Fruit fly (Drosophila melanogaster): ENCODE results near the gene Lip1.
A peak's percentile ranks its signal among the peaks of the same experiment; 100 is the strongest.

Gene Lip1

DNA sequence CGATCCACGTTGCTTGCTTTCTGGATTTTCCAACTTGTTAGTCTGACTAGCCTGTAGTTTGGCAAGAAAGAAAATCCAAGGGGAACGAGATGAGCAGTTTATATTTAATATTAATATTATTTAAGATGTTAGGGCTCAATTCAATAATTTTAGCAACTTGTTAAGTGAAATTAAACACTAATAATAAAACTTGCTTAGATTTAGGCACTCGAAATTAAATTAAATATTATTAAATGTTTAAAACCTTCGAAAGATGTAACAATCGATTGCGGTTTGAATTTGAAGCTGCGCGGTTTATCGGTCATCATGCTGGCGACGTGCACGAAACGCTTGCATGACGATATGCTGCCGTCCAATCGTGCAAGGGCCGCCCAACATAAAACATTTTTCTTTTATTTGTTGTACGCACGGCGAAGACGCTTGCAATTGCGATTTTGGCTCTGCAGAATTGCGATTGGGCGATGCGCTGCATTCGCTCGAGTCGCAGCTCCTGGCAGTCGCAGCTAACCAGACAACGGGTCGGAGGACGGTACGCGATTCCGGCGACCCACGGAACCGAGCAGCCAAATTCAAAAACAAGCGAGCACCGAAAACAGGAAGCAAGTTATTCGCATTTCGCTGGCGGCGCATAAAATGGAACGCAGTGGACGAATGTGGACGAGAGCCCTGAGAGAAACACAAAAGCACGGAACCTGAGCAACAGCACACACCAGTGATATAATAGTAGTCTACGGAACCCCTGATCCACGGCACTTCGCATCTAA lies 35.8 kb upstream of the Lip1 start, which contains the start of the genes Vha16-5 and CG12299 (continued):
- peak; percentile 69 for TF ChIP-seq BEAF-32 (GFP tag; optimal IDR thresholded peaks at IDR 0.05)
- TF ChIP-seq chn (GFP tag; optimal IDR thresholded peaks at IDR 0.05): peak; percentile 93
- no peak for TF ChIP-seq prd (optimal IDR thresholded peaks at IDR 0.05)
- TF ChIP-seq prd (GFP tag; IDR thresholded peaks at IDR 0.05): peak; percentile 95
- TF ChIP-seq CG33213 (GFP tag; optimal IDR thresholded peaks at IDR 0.05): peak; percentile 92
- peak; percentile 96 for TF ChIP-seq sens (GFP tag)
- no peak for TF ChIP-seq exex (tag; optimal IDR thresholded peaks at IDR 0.05)
- peak; percentile 92 for TF ChIP-seq lmd (GFP tag; IDR thresholded peaks at IDR 0.05)
- no peak for TF ChIP-seq sima (GFP tag; optimal IDR thresholded peaks at IDR 0.05)
- peak; percentile 63 for TF ChIP-seq hbn (GFP tag; IDR thresholded peaks at IDR 0.05; ENCODE audit: partially characterized antibody)
- peak; percentile 80 for TF ChIP-seq Ssrp (tag; optimal IDR thresholded peaks at IDR 0.05)
- no peak for TF ChIP-seq CG12769 (tag; optimal IDR thresholded peaks at IDR 0.05)
- peak; percentile 14 for TF ChIP-seq NC2α (GFP tag; optimal IDR thresholded peaks at IDR 0.05)
- TF ChIP-seq pnt (GFP tag; optimal IDR thresholded peaks at IDR 0.05): peak; percentile 79
- peak; percentile 39 for TF ChIP-seq CG8388 (GFP tag; optimal IDR thresholded peaks at IDR 0.05)
- peak; percentile 85 for TF ChIP-seq Bteb2 (GFP tag; optimal IDR thresholded peaks at IDR 0.05)
- no peak for TF ChIP-seq Sox100B (GFP tag; optimal IDR thresholded peaks at IDR 0.05)
- no peak for TF ChIP-seq pros (GFP tag; optimal IDR thresholded peaks at IDR 0.05)
- peak; percentile 72 for TF ChIP-seq bcd (GFP tag; optimal IDR thresholded peaks at IDR 0.05)
- peak; percentile 81 for TF ChIP-seq CG12155 (GFP tag; optimal IDR thresholded peaks at IDR 0.05)
- TF ChIP-seq CG9437 (GFP tag; optimal IDR thresholded peaks at IDR 0.05): peak; percentile 47
- TF ChIP-seq cad (GFP tag; optimal IDR thresholded peaks at IDR 0.05): no peak
- TF ChIP-seq CG32532 (GFP tag; IDR thresholded peaks at IDR 0.05): peak; percentile 91
- peak; percentile 20 for TF ChIP-seq CrebB (tag; optimal IDR thresholded peaks at IDR 0.05)
- TF ChIP-seq sob (GFP tag; IDR thresholded peaks at IDR 0.05): peak; percentile 96
- peak; percentile 85 for TF ChIP-seq nerfin-2 (GFP tag; IDR thresholded peaks at IDR 0.05; ENCODE audit: partially characterized antibody)
- peak; percentile 40; the same call in 1 of the 3 replicates for TF ChIP-seq CG11560 (tag; IDR thresholded peaks at IDR 0.05)
- no peak for TF ChIP-seq luna (GFP tag; optimal IDR thresholded peaks at IDR 0.05)
- TF ChIP-seq Oli (tag; optimal IDR thresholded peaks at IDR 0.05): peak; percentile 29
- peak; percentile 89 for TF ChIP-seq bbx (GFP tag; IDR thresholded peaks at IDR 0.05; ENCODE audit: partially characterized antibody)
- TF ChIP-seq Hsf (GFP tag; optimal IDR thresholded peaks at IDR 0.05): peak; percentile 92
- TF ChIP-seq CG17385 (GFP tag; optimal IDR thresholded peaks at IDR 0.05): peak; percentile 38
- TF ChIP-seq CG8281 (tag; optimal IDR thresholded peaks at IDR 0.05): no peak
- no peak for TF ChIP-seq tap (tag; optimal IDR thresholded peaks at IDR 0.05)
- TF ChIP-seq salm (tag; optimal IDR thresholded peaks at IDR 0.05): peak; percentile 24
- TF ChIP-seq ERR (GFP tag; optimal IDR thresholded peaks at IDR 0.05): no peak
- TF ChIP-seq CG3995 (GFP tag; optimal IDR thresholded peaks at IDR 0.05): peak; percentile 35
- TF ChIP-seq sens-2 (GFP tag; IDR thresholded peaks at IDR 0.05): peak; percentile 63; the same call in 1 of the 2 replicates
- TF ChIP-seq corto (GFP tag; optimal IDR thresholded peaks at IDR 0.05): no peak
- TF ChIP-seq stc (GFP tag; IDR thresholded peaks at IDR 0.05): peak; percentile 68; the same call in 1 of the 2 replicates
- TF ChIP-seq CG12299 (tag; optimal IDR thresholded peaks at IDR 0.05): peak; percentile 31
- peak; percentile 84 for TF ChIP-seq hb (GFP tag; IDR thresholded peaks at IDR 0.05; ENCODE audit: partially characterized antibody)
- peak; percentile 63 for TF ChIP-seq CG18619 (GFP tag; optimal IDR thresholded peaks at IDR 0.05)
- TF ChIP-seq Lim3 (GFP tag; IDR thresholded peaks at IDR 0.05): peak; percentile 47; the same call in 1 of the 2 replicates
- no peak for TF ChIP-seq Tbp (GFP tag; optimal IDR thresholded peaks at IDR 0.05)
- peak; percentile 67 for TF ChIP-seq Side (GFP tag; optimal IDR thresholded peaks at IDR 0.05)
- TF ChIP-seq unpg (GFP tag; optimal IDR thresholded peaks at IDR 0.05): peak; percentile 78
- peak; percentile 93 for TF ChIP-seq gem (tag; optimal IDR thresholded peaks at IDR 0.05)
- TF ChIP-seq dysf (GFP tag; IDR thresholded peaks at IDR 0.05): peak; percentile 91
- peak; percentile 96 for TF ChIP-seq NFAT (GFP tag; IDR thresholded peaks at IDR 0.05)
